Fruit fly (Drosophila melanogaster) whole organism, embryonic: ENCODE data around the gene sqh.

ENCODE experiments used
- Aef1 ChIP-seq: fragments of 200-800 bp; sonication (Bioruptor generic); IDR thresholded peaks from 3 replicates; pipeline ENCODE4 v1.3.6; 2022; ENCODE audit warnings: missing biosample characterization, missing genetic modification characterization
- Bgb ChIP-seq: fragments of 200-800 bp; sonication (Bioruptor generic); IDR thresholded peaks from 2 replicates; pipeline ENCODE4 v1.3.6; 2022; ENCODE audit warnings: missing biosample characterization, missing genetic modification characterization; ENCODE audit not compliant: partially characterized antibody
- CG1024 ChIP-seq: fragments of 200-800 bp; sonication (Bioruptor generic); IDR thresholded peaks from 2 replicates; pipeline ENCODE4 v1.3.6; 2022; ENCODE audit warnings: missing biosample characterization, missing genetic modification characterization
- CG10267 ChIP-seq: fragments of 200-800 bp; sonication (Bioruptor generic); optimal IDR thresholded peaks from 2 replicates; lab custom pipeline; 2018; ENCODE audit warnings: missing biosample characterization, mild to moderate bottlenecking, missing genetic modification characterization, moderate library complexity
- CG10462 ChIP-seq: fragments of 200-800 bp; sonication (Bioruptor generic); optimal IDR thresholded peaks from 2 replicates; lab custom pipeline; 2016; ENCODE audit warnings: missing biosample characterization, missing genetic modification characterization
- CG10565 ChIP-seq: fragments of 200-800 bp; sonication (Bioruptor generic); optimal IDR thresholded peaks from 3 replicates; lab custom pipeline; 2016; ENCODE audit warnings: missing biosample characterization, mild to moderate bottlenecking, missing genetic modification characterization
- CG10959 ChIP-seq: fragments of 200-800 bp; sonication (Bioruptor generic); IDR thresholded peaks from 2 replicates; pipeline ENCODE4 v1.3.6; 2022; ENCODE audit warnings: missing biosample characterization, missing genetic modification characterization
- CG12104 ChIP-seq: fragments of 200-800 bp; sonication (Bioruptor generic); optimal IDR thresholded peaks from 3 replicates; lab custom pipeline; 2016; ENCODE audit warnings: missing biosample characterization, missing genetic modification characterization
- CG12299 ChIP-seq: fragments of 200-800 bp; sonication (Bioruptor generic); optimal IDR thresholded peaks from 2 replicates; lab custom pipeline; 2018; ENCODE audit warnings: missing biosample characterization, mild to moderate bottlenecking, missing genetic modification characterization
- CG14667 ChIP-seq: fragments of 200-800 bp; sonication (Bioruptor generic); IDR thresholded peaks from 2 replicates; pipeline ENCODE4 v1.3.6; 2022; ENCODE audit warnings: missing biosample characterization, missing genetic modification characterization
- CG15011 ChIP-seq: fragments of 200-800 bp; sonication (Bioruptor generic); optimal IDR thresholded peaks from 3 replicates; lab custom pipeline; 2018; ENCODE audit warnings: missing biosample characterization, mild to moderate bottlenecking, missing genetic modification characterization
- CG1647 ChIP-seq: fragments of 200-800 bp; sonication (Bioruptor generic); optimal IDR thresholded peaks from 3 replicates; lab custom pipeline; 2016; ENCODE audit warnings: missing biosample characterization, missing genetic modification characterization
- CG18619 ChIP-seq: fragments of 200-800 bp; sonication (Bioruptor generic); optimal IDR thresholded peaks from 3 replicates; lab custom pipeline; 2017; ENCODE audit warnings: missing biosample characterization, mild to moderate bottlenecking, missing genetic modification characterization
- CG2889 ChIP-seq: fragments of 200-800 bp; sonication (Bioruptor generic); IDR thresholded peaks from 3 replicates; pipeline ENCODE4 v1.3.6; 2022; ENCODE audit warnings: missing biosample characterization, missing genetic modification characterization
- CG30020 ChIP-seq: fragments of 200-800 bp; optimal IDR thresholded peaks from 2 replicates; lab custom pipeline; 2019; ENCODE audit warnings: missing biosample characterization, mild to moderate bottlenecking, missing genetic modification characterization, moderate library complexity
- CG31224 ChIP-seq: fragments of 200-800 bp; sonication (Bioruptor generic); IDR thresholded peaks from 2 replicates; pipeline ENCODE4 v1.3.6; 2022; ENCODE audit warnings: missing biosample characterization, missing genetic modification characterization
- CG33213 ChIP-seq: fragments of 200-800 bp; sonication (Bioruptor generic); optimal IDR thresholded peaks from 3 replicates; lab custom pipeline; 2016; ENCODE audit warnings: missing biosample characterization, missing genetic modification characterization
- CG34224 ChIP-seq: fragments of 200-800 bp; sonication (Bioruptor generic); IDR thresholded peaks from 3 replicates; pipeline ENCODE4 v1.3.6; 2022; ENCODE audit warnings: missing biosample characterization, missing genetic modification characterization; ENCODE audit not compliant: partially characterized antibody
- CG4404 ChIP-seq: fragments of 200-800 bp; sonication (Bioruptor generic); IDR thresholded peaks from 2 replicates; pipeline ENCODE4 v1.3.6; 2022; ENCODE audit warnings: missing biosample characterization, missing genetic modification characterization
- CG4424 ChIP-seq: fragments of 200-800 bp; sonication (Bioruptor generic); optimal IDR thresholded peaks from 3 replicates; lab custom pipeline; 2016; ENCODE audit warnings: missing biosample characterization, missing genetic modification characterization
- CG7357 ChIP-seq: fragments of 200-800 bp; sonication (Bioruptor generic); IDR thresholded peaks from 3 replicates; pipeline ENCODE4 v1.3.6; 2022; ENCODE audit warnings: missing biosample characterization, missing genetic modification characterization
- CG7839 ChIP-seq: fragments of 200-800 bp; sonication (Bioruptor generic); optimal IDR thresholded peaks from 3 replicates; lab custom pipeline; 2018; ENCODE audit warnings: missing biosample characterization, mild to moderate bottlenecking, missing genetic modification characterization, moderate library complexity
- CG8290 ChIP-seq, 3 experiments: fragments of 200-800 bp; sonication (Bioruptor generic); optimal IDR thresholded peaks; 2 replicates each; lab custom pipeline; 2016 to 2019; ENCODE audit warnings: missing biosample characterization in 3 of 3, missing genetic modification characterization in 3 of 3, mild to moderate bottlenecking in 2 of 3, moderate library complexity in 1 of 3
- CG8388 ChIP-seq: fragments of 200-800 bp; sonication (Bioruptor generic); optimal IDR thresholded peaks from 2 replicates; lab custom pipeline; 2019; ENCODE audit warnings: missing biosample characterization, mild to moderate bottlenecking, missing genetic modification characterization, moderate library complexity
- CG8765 ChIP-seq: fragments of 200-800 bp; sonication (Bioruptor generic); IDR thresholded peaks from 2 replicates; pipeline ENCODE4 v1.3.6; 2022; ENCODE audit warnings: missing biosample characterization, missing genetic modification characterization
- CG8924 ChIP-seq: fragments of 200-800 bp; optimal IDR thresholded peaks from 3 replicates; lab custom pipeline; 2019; ENCODE audit warnings: missing biosample characterization, mild to moderate bottlenecking, missing genetic modification characterization, moderate library complexity
- D19A ChIP-seq: fragments of 200-800 bp; optimal IDR thresholded peaks from 3 replicates; lab custom pipeline; 2019; ENCODE audit warnings: missing biosample characterization, mild to moderate bottlenecking, missing genetic modification characterization, moderate library complexity
- Deaf1 ChIP-seq: fragments of 200-800 bp; optimal IDR thresholded peaks from 3 replicates; lab custom pipeline; 2019; ENCODE audit warnings: missing biosample characterization, mild to moderate bottlenecking, missing genetic modification characterization, moderate library complexity
- HLH3B ChIP-seq: fragments of 200-800 bp; sonication (Bioruptor generic); IDR thresholded peaks from 2 replicates; pipeline ENCODE4 v1.3.6; 2022; ENCODE audit warnings: missing biosample characterization, missing genetic modification characterization
- MESR4 ChIP-seq: fragments of 200-800 bp; sonication (Bioruptor generic); optimal IDR thresholded peaks from 2 replicates; lab custom pipeline; 2018; ENCODE audit warnings: missing biosample characterization, mild to moderate bottlenecking, missing genetic modification characterization, moderate library complexity
- Ravus ChIP-seq: fragments of 200-800 bp; sonication (Bioruptor generic); IDR thresholded peaks from 2 replicates; pipeline ENCODE4 v1.3.6; 2022; ENCODE audit warnings: missing biosample characterization, missing genetic modification characterization
- YL-1 ChIP-seq: fragments of 200-800 bp; sonication (Bioruptor generic); optimal IDR thresholded peaks from 3 replicates; lab custom pipeline; 2017; ENCODE audit warnings: missing biosample characterization, mild to moderate bottlenecking, missing genetic modification characterization
- amos ChIP-seq: fragments of 200-800 bp; sonication (Bioruptor generic); IDR thresholded peaks from 2 replicates; pipeline ENCODE4 v1.3.6; 2022; ENCODE audit warnings: missing biosample characterization, missing genetic modification characterization; ENCODE audit not compliant: partially characterized antibody
- cas ChIP-seq: fragments of 200-800 bp; sonication (Bioruptor generic); IDR thresholded peaks from 2 replicates; pipeline ENCODE4 v1.3.6; 2022; ENCODE audit warnings: missing biosample characterization, missing genetic modification characterization
- croc ChIP-seq: fragments of 200-800 bp; sonication (Bioruptor generic); conservative IDR thresholded peaks from 3 replicates; pipeline ENCODE4 v1.3.6; 2022; ENCODE audit warnings: missing biosample characterization, missing genetic modification characterization
- dati ChIP-seq: fragments of 200-800 bp; sonication (Bioruptor generic); IDR thresholded peaks from 2 replicates; pipeline ENCODE4 v1.3.6; 2022; ENCODE audit warnings: missing biosample characterization, missing genetic modification characterization
- ems ChIP-seq: fragments of 200-800 bp; sonication (Bioruptor generic); optimal IDR thresholded peaks from 3 replicates; lab custom pipeline; 2016; ENCODE audit warnings: missing biosample characterization, missing genetic modification characterization
- fd96Cb ChIP-seq: fragments of 200-800 bp; sonication (Bioruptor generic); optimal IDR thresholded peaks from 2 replicates; lab custom pipeline; 2018; ENCODE audit warnings: missing biosample characterization, mild to moderate bottlenecking, missing genetic modification characterization, moderate library complexity
- her ChIP-seq: fragments of 200-800 bp; sonication (Bioruptor generic); optimal IDR thresholded peaks from 2 replicates; lab custom pipeline; 2016; ENCODE audit warnings: missing biosample characterization, missing genetic modification characterization
- klu ChIP-seq: fragments of 200-800 bp; sonication (Bioruptor generic); IDR thresholded peaks from 2 replicates; pipeline ENCODE4 v1.3.6; 2022; ENCODE audit warnings: missing biosample characterization, missing genetic modification characterization
- maf-S ChIP-seq: fragments of 200-800 bp; sonication (Bioruptor generic); optimal IDR thresholded peaks from 2 replicates; lab custom pipeline; 2016; ENCODE audit warnings: missing biosample characterization, missing genetic modification characterization
- nmo ChIP-seq: fragments of 200-800 bp; sonication (Bioruptor generic); optimal IDR thresholded peaks from 2 replicates; lab custom pipeline; 2018; ENCODE audit warnings: missing biosample characterization, mild to moderate bottlenecking, missing genetic modification characterization, moderate library complexity
- org-1 ChIP-seq: fragments of 200-800 bp; sonication (Bioruptor generic); optimal IDR thresholded peaks from 2 replicates; lab custom pipeline; 2017; ENCODE audit warnings: missing biosample characterization, missing genetic modification characterization
- pb ChIP-seq: fragments of 200-800 bp; sonication (Bioruptor generic); optimal IDR thresholded peaks from 3 replicates; lab custom pipeline; 2016; ENCODE audit warnings: missing biosample characterization, missing genetic modification characterization
- sim ChIP-seq: fragments of 200-800 bp; sonication (Bioruptor generic); IDR thresholded peaks from 2 replicates; pipeline ENCODE4 v1.3.6; 2022; ENCODE audit warnings: missing biosample characterization, missing genetic modification characterization
- slou ChIP-seq: fragments of 200-800 bp; sonication (Bioruptor generic); optimal IDR thresholded peaks from 3 replicates; lab custom pipeline; 2016; ENCODE audit warnings: missing biosample characterization, missing genetic modification characterization
- sob ChIP-seq: fragments of 200-800 bp; sonication (Bioruptor generic); IDR thresholded peaks from 2 replicates; pipeline ENCODE4 v1.3.6; 2022; ENCODE audit warnings: missing biosample characterization, missing genetic modification characterization
- unc-4 ChIP-seq: fragments of 200-800 bp; sonication (Bioruptor generic); IDR thresholded peaks from 2 replicates; pipeline ENCODE4 v1.3.6; 2022; ENCODE audit warnings: missing biosample characterization, missing genetic modification characterization; ENCODE audit not compliant: partially characterized antibody
- vfl ChIP-seq: fragments of 200-800 bp; sonication (Bioruptor generic); optimal IDR thresholded peaks from 2 replicates; lab custom pipeline; 2016; ENCODE audit warnings: missing biosample characterization, missing genetic modification characterization
- zen2 ChIP-seq: fragments of 200-800 bp; sonication (Bioruptor generic); IDR thresholded peaks from 3 replicates; pipeline ENCODE4 v1.3.6; 2022; ENCODE audit warnings: missing biosample characterization, missing genetic modification characterization; ENCODE audit not compliant: partially characterized antibody
- zf30C ChIP-seq: fragments of 200-800 bp; sonication (Bioruptor generic); optimal IDR thresholded peaks from 3 replicates; lab custom pipeline; 2018; ENCODE audit warnings: missing biosample characterization, mild to moderate bottlenecking, missing genetic modification characterization

sqh gene

DNA sequence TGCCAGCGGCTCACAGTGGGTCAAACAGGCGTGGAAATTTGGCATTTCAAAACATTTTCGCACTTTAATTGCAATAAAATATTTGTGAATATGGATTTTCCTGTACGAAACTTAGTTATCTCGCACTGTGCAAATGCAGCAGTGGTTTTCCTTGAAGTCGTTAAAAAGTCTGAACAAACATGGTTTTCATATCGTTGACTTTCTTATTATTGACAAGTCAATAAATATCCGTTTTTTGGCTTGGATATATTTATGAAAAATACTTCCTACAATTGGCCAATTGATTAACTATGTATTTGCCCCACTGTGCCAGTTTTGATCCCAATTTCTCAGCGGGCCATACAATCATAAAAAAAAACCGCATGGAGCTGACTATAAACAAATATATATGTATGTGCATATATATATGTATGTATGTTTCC is 40.5 kb upstream of the sqh start (continued):
- peak; percentile 76 for TF ChIP-seq Deaf1
- TF ChIP-seq CG15011 (GFP tag; lab: Kevin White, UChicago) = peak; percentile 90
- TF ChIP-seq CG1024 = peak; percentile 88
- TF ChIP-seq CG10267 (tag; lab: Kevin White, UChicago) = peak; percentile 90
- TF ChIP-seq maf-S (GFP tag; lab: Kevin White, UChicago) = peak; percentile 94
- peak; percentile 75 for TF ChIP-seq CG8765 (GFP tag; lab: Robert Waterston, UW)
- peak; percentile 87 for TF ChIP-seq CG10565 (GFP tag; lab: Kevin White, UChicago)
- TF ChIP-seq klu (GFP tag; lab: Robert Waterston, UW) = peak; percentile 84
- peak; percentile 90 for TF ChIP-seq CG10959 (GFP tag; lab: Robert Waterston, UW)
- peak; percentile 94 for TF ChIP-seq croc
- TF ChIP-seq Aef1 (GFP tag; lab: Robert Waterston, UW) = peak; percentile 93
- TF ChIP-seq dati (GFP tag; lab: Robert Waterston, UW) = peak; percentile 83
- peak; percentile 83 for TF ChIP-seq CG4404 (GFP tag; lab: Robert Waterston, UW)
- TF ChIP-seq CG14667 (GFP tag; lab: Robert Waterston, UW) = peak; percentile 87
- peak; percentile 96 for TF ChIP-seq CG8388 (GFP tag; lab: Kevin White, UChicago)
- TF ChIP-seq zen2 (GFP tag; lab: Robert Waterston, UW) = no peak
- TF ChIP-seq sob (GFP tag; lab: Robert Waterston, UW) = peak; percentile 88
- no peak for TF ChIP-seq CG34224 (GFP tag; lab: Robert Waterston, UW)
- peak; percentile 97 for TF ChIP-seq CG8924 (tag; lab: Kevin White, UChicago)
- TF ChIP-seq CG31224 (GFP tag; lab: Robert Waterston, UW) = peak; percentile 81
- TF ChIP-seq CG33213 (GFP tag; lab: Kevin White, UChicago) = peak; percentile 92
- peak; percentile 88 for TF ChIP-seq CG12299 (tag; lab: Kevin White, UChicago)
- TF ChIP-seq sim (GFP tag; lab: Robert Waterston, UW) = peak; percentile 87
- TF ChIP-seq org-1 = peak; percentile 97
- peak; percentile 61 for TF ChIP-seq YL-1 (GFP tag; lab: Kevin White, UChicago)
- TF ChIP-seq her (GFP tag; lab: Kevin White, UChicago) = peak; percentile 91
- TF ChIP-seq CG12104 (GFP tag; lab: Kevin White, UChicago) = peak; percentile 96
- TF ChIP-seq ems = peak; percentile 96
- peak; percentile 90 for TF ChIP-seq cas (GFP tag; lab: Robert Waterston, UW)
- TF ChIP-seq D19A (tag; lab: Kevin White, UChicago) = peak; percentile 93
- peak; percentile 85 for TF ChIP-seq slou
- TF ChIP-seq HLH3B (GFP tag; lab: Robert Waterston, UW) = peak; percentile 94
- TF ChIP-seq Bgb (GFP tag; lab: Robert Waterston, UW) = no peak
- TF ChIP-seq CG1647 (GFP tag; lab: Kevin White, UChicago) = peak; percentile 93
- peak; percentile 83 for TF ChIP-seq Ravus (GFP tag; lab: Robert Waterston, UW)
- TF ChIP-seq MESR4 (GFP tag; lab: Kevin White, UChicago) = peak; percentile 26
- no peak for TF ChIP-seq unc-4
- TF ChIP-seq CG2889 = peak; percentile 82
- peak; percentile 92 for TF ChIP-seq CG10462 (GFP tag; lab: Kevin White, UChicago)
- no peak for TF ChIP-seq zf30C (GFP tag; lab: Kevin White, UChicago)
- TF ChIP-seq vfl (GFP tag; lab: Kevin White, UChicago) = peak; percentile 84
- TF ChIP-seq amos (GFP tag; lab: Robert Waterston, UW) = no peak
- TF ChIP-seq fd96Cb (tag; lab: Kevin White, UChicago) = peak; percentile 97
- TF ChIP-seq CG7839 (tag; lab: Kevin White, UChicago) = peak; percentile 97
- TF ChIP-seq CG7357 (GFP tag; lab: Robert Waterston, UW) = peak; percentile 87
- TF ChIP-seq CG8290 (GFP tag; optimal IDR thresholded peaks at IDR 0.05; lab: Kevin White, UChicago) = peak; percentile 88
- TF ChIP-seq CG8290 (tag; optimal IDR thresholded peaks at IDR 0.05; lab: Kevin White, UChicago) = peak; percentile 49 to 84
- peak; percentile 98 for TF ChIP-seq nmo (GFP tag; lab: Kevin White, UChicago)
- peak; percentile 91 for TF ChIP-seq pb (GFP tag; lab: Kevin White, UChicago)
- peak; percentile 96 for TF ChIP-seq CG4424
- peak; percentile 76 for TF ChIP-seq CG30020 (tag; lab: Kevin White, UChicago)
- peak; percentile 95 for TF ChIP-seq CG18619 (GFP tag; lab: Kevin White, UChicago)
